Worm (Caenorhabditis elegans): ENCODE results near the gene K09B3.1.
A peak's percentile ranks its signal among the peaks of the same experiment; 100 is the strongest.

K09B3.1 gene

ce11 chrIV:3759823-3760222 lies 34.7 kb upstream of the K09B3.1 start:
- TF ChIP-seq nhr-42 (GFP tag; IDR thresholded peaks at IDR 0.05) (no peak), aha-1 (tag) (peak; percentile 1)

DNA sequence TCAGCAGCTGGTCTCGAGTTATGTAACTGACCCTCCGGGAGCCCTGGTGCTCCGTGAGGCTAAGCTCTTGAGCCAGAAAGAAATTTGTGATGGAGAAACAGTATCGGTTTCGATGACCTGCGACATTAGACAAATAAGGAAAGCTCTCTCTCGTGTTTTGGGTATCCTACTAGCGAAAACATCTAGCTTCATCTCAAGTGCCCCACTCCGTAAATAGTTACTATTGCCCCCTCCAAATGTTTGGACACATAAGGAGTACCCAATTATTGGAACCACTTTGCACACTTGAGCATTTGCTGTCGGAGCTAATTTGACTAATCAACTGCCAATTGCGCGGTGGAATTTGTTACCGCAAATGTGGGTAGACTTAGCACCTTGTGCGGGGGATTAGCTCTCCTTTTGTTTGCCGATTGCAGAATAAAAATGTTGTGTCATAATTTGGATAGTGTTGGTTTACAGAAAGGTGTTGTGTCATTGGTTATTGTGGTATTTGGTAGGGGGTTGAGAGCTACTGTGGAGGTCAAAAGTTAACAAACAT lies 30.5 kb upstream of the K09B3.1 start:
- TF ChIP-seq lim-7 (GFP tag; IDR thresholded peaks at IDR 0.05): no peak
- TF ChIP-seq hif-1 (tag; optimal IDR thresholded peaks at IDR 0.05): no peak
- no peak for TF ChIP-seq aha-1 (tag)
- TF ChIP-seq daf-8 (GFP tag; IDR thresholded peaks at IDR 0.05): no peak
- TF ChIP-seq hmg-1.1 (GFP tag; IDR thresholded peaks at IDR 0.05): no peak

ce11 chrIV:3765457-3765856 lies 29.1 kb upstream of the K09B3.1 start:
- no peak for TF ChIP-seq sdz-12 (GFP tag; optimal IDR thresholded peaks at IDR 0.05)
- TF ChIP-seq pha-4 (GFP tag; IDR thresholded peaks at IDR 0.05): no peak
- TF ChIP-seq pha-4 (tag; optimal IDR thresholded peaks at IDR 0.05): no peak
- no peak for TF ChIP-seq mep-1 (tag; optimal IDR thresholded peaks at IDR 0.05)
- no peak for TF ChIP-seq F37D6.2 (tag; optimal IDR thresholded peaks at IDR 0.05)
- TF ChIP-seq F49E8.2 (tag; optimal IDR thresholded peaks at IDR 0.05; ENCODE audit: borderline replicate concordance): no peak
- TF ChIP-seq ceh-20 (GFP tag; IDR thresholded peaks at IDR 0.05): no peak
- no peak for TF ChIP-seq F10B5.3 (tag; optimal IDR thresholded peaks at IDR 0.05)
- TF ChIP-seq aha-1 (tag): no peak
- no peak for TF ChIP-seq nhr-42 (GFP tag; IDR thresholded peaks at IDR 0.05)
- no peak for TF ChIP-seq hmg-1.1 (GFP tag; IDR thresholded peaks at IDR 0.05)
- no peak for TF ChIP-seq F44E2.7 (GFP tag; IDR thresholded peaks at IDR 0.05)
- no peak for TF ChIP-seq ceh-62 (tag; optimal IDR thresholded peaks at IDR 0.05)
- TF ChIP-seq ces-1 (GFP tag; optimal IDR thresholded peaks at IDR 0.05): no peak
- no peak for TF ChIP-seq rbr-2 (tag; optimal IDR thresholded peaks at IDR 0.05)
- TF ChIP-seq ztf-7 (tag; optimal IDR thresholded peaks at IDR 0.05): no peak
- no peak for TF ChIP-seq lin-29 (GFP tag; IDR thresholded peaks at IDR 0.05)

DNA sequence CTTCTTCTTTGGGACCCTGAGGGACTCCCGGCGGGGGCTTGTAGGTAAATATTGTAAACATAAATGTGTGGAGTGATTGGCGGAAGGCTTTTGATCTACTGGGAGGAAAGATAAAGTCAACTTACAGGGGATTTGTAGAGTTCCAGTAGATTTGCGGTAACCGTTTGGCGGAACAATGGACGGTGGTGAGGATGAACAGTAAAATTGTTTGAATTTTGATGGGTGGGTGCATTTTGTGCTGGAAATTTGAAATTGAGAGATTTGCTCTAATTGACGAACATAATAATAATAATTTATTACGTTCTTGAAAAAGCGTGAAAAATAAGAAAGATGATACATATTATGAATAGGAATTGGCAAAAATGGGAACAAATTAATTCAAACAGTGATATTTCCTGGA lies 27.9 kb upstream of the K09B3.1 start, which contains the start of gene vab-2:
Gene vab-2, minus strand, starts transcription at position 238 of the 400 bp plus-strand sequence.
- TF ChIP-seq aha-1 (tag) (peak; percentile 92), ces-1 (GFP tag; optimal IDR thresholded peaks at IDR 0.05) (no peak), F49E8.2 (tag; optimal IDR thresholded peaks at IDR 0.05; ENCODE audit: borderline replicate concordance) (no peak)

DNA sequence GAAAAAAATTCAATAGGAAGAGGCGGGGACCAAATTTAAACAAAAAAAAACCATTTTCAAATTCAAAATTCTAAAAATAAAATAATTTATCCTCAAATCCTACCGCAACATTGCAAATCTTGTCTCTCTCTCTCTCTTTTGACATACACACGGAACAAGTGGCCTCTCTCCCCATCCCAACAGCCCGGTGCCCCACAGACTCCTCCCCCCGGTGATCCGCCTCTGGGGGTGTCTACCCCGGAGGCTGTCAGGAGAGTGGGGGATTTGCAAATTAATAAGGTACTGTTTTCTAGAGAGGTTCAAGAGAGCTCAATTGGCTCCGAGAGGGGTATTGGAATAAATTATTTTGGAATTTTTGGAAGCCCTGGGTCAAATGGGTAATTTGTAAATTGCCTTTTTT lies 26.8 kb upstream of the K09B3.1 start:
- TF ChIP-seq saeg-2 (GFP tag; IDR thresholded peaks at IDR 0.05) (no peak), set-16 (GFP tag; IDR thresholded peaks at IDR 0.05) (peak; percentile 58), mdl-1 (tag; optimal IDR thresholded peaks at IDR 0.05) (no peak), Y105C5A.15 (GFP tag; IDR thresholded peaks at IDR 0.05) (no peak), Y5F2A.4 (GFP tag; optimal IDR thresholded peaks at IDR 0.05) (no peak), mdt-29 (GFP tag; IDR thresholded peaks at IDR 0.05) (no peak)

ce11 chrIV:3771182-3771581 lies 23.4 kb upstream of the K09B3.1 start:
- TF ChIP-seq lin-38 (GFP tag; IDR thresholded peaks at IDR 0.05) (peak; percentile 40; the same call in 1 of the 2 replicates), mxl-2 (GFP tag; conservative IDR thresholded peaks at IDR 0.05) (0 out of 2 replicates have a peak, but pooled peaks have one; percentile 10)

- TF ChIP-seq Y75B8A.6 (GFP tag; IDR thresholded peaks at IDR 0.05) (no peak), aha-1 (tag) (peak; percentile 28)
Observed at ce11 chrIV:3774160-3774559, 20.4 kb upstream of the K09B3.1 start.

Data from whole organism, L4 larva.